Fruit fly (Drosophila melanogaster): ENCODE results near the gene CG4004.

CG4004 gene

DNA sequence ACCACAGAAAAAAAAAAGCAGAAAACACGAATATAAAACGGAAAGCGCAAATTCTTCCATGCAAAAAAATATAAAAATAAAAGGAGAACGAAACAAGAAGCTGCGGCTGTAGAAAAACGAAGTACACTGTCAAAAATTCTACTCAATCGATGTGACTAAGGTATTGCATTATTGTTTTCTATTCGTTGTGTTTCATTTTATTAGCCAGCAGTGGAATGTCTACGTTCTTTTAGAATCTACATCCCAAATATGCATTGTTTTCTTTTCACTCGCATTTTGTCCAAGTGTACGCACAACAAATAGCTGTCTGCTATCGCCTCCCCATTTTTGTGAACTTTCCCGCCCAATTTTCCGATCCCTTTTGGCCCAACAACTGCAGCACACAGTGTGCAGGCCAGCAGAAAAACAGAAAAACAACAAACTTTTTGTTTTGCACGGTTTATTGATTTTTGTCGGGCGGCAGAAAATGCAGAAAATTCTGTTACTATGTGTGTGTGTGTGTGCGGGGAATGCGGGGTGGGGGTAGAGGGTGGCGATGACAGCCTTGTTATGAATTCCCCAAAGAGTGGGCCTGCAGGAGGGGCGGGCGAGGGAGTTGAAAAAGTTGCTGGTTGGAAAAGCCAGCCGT is 24.7 kb upstream of the CG4004 start:
- peak; percentile 71 for TF ChIP-seq D1 (tag; optimal IDR thresholded peaks at IDR 0.05)
- TF ChIP-seq Ets98B (GFP tag; IDR thresholded peaks at IDR 0.05), result peak; percentile 75
- TF ChIP-seq CG34367 (tag; optimal IDR thresholded peaks at IDR 0.05), result peak; percentile 86
- peak; percentile 80 for TF ChIP-seq gl (tag; optimal IDR thresholded peaks at IDR 0.05)
- TF ChIP-seq rn (GFP tag; IDR thresholded peaks at IDR 0.05), result peak; percentile 77
- TF ChIP-seq EcR (GFP tag; optimal IDR thresholded peaks at IDR 0.05), result no peak
- peak; percentile 93 for TF ChIP-seq CG4496 (GFP tag; IDR thresholded peaks at IDR 0.05)
- TF ChIP-seq CG15710 (tag; optimal IDR thresholded peaks at IDR 0.05), result peak; percentile 85
- peak; percentile 57 for TF ChIP-seq CG13204 (GFP tag; optimal IDR thresholded peaks at IDR 0.05)
- TF ChIP-seq CG9948 (tag; optimal IDR thresholded peaks at IDR 0.05), result peak; percentile 85
- peak; percentile 90 for TF ChIP-seq CG14655 (GFP tag; optimal IDR thresholded peaks at IDR 0.05)
- peak; percentile 89 for TF ChIP-seq CG8159 (tag; optimal IDR thresholded peaks at IDR 0.05)
- TF ChIP-seq CG8301 (tag; optimal IDR thresholded peaks at IDR 0.05), result peak; percentile 84
- peak; percentile 81 for TF ChIP-seq Pif1B (GFP tag; optimal IDR thresholded peaks at IDR 0.05)
- peak; percentile 68 for TF ChIP-seq CG32121 (GFP tag; IDR thresholded peaks at IDR 0.05)
- TF ChIP-seq fd96Ca (GFP tag; IDR thresholded peaks at IDR 0.05), result peak; percentile 90
- TF ChIP-seq CG17806 (tag; optimal IDR thresholded peaks at IDR 0.05), result peak; percentile 88
- peak; percentile 87 for TF ChIP-seq Pif1A (GFP tag; optimal IDR thresholded peaks at IDR 0.05)
- TF ChIP-seq CG12605 (GFP tag; IDR thresholded peaks at IDR 0.05), result peak; percentile 76
- TF ChIP-seq Snoo (tag; optimal IDR thresholded peaks at IDR 0.05), result peak; percentile 64
- TF ChIP-seq CG10348 (GFP tag; IDR thresholded peaks at IDR 0.05), result peak; percentile 37; the same call in 1 of the 2 replicates

DNA sequence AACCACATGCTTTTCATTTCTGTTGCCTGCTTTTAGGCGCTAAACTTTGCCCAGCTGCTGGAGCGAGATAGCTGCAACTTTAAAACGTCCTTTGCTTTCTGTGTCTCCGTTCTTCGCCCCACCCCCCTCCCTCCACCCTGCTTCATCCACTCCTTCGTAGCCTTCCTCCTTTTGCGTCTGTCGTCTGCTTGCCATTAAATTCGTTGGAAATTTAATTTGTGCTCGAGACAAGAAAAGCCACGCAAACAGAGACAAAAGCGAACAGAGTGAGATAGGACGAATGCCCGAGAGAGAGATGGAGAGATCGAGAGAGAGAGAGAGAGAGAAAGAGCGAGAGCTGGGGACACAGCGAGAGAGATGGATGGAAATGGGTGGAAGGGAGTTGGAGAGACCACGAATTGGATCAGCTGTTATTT is 24.1 kb upstream of the CG4004 start:
- TF ChIP-seq CG8159 (tag; optimal IDR thresholded peaks at IDR 0.05) (no peak), EcR (GFP tag; optimal IDR thresholded peaks at IDR 0.05) (peak; percentile 12)

DNA sequence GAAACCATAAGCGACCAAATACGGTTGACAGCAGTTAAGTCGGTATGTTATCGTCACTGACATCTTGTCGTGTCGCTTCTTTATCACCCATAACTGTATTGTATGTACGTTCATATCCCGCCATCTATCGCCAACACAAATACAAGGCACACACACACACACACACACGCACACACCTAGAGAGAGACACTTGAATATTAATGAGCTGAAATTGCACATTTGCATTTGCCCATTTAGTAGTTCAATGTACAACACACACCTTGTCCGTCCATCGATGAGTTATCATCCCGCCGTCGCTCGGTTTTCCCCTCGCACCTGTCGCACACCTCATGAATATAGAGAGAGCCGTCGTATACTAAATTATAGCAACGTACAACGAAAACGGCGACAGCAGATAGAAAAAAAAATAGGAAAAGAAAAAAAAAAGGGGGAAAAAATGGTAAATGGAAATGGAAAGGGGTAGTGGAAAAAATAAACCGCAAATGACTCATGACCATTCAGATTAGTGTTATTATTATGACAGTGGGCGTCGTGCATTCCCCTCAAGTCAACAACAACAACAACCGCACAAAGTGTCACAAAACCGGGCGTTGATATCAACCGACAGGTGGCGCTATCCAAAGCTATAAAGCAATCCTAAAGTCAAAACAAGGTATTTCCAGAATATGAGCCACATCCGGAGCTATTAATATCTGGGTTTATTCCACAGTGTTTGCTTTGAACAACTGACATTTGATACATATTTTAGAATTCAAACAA is 22.7 kb upstream of the CG4004 start:
- no peak for TF ChIP-seq EcR (GFP tag; optimal IDR thresholded peaks at IDR 0.05)
- no peak for TF ChIP-seq gl (tag; optimal IDR thresholded peaks at IDR 0.05)
- TF ChIP-seq Snoo (tag; optimal IDR thresholded peaks at IDR 0.05), result no peak
- no peak for TF ChIP-seq CG4496 (GFP tag; IDR thresholded peaks at IDR 0.05)
- no peak for TF ChIP-seq CG17806 (tag; optimal IDR thresholded peaks at IDR 0.05)
- peak; percentile 6; the same call in 1 of the 2 replicates for TF ChIP-seq Ets98B (GFP tag; IDR thresholded peaks at IDR 0.05)
- no peak for TF ChIP-seq D1 (tag; optimal IDR thresholded peaks at IDR 0.05)

DNA sequence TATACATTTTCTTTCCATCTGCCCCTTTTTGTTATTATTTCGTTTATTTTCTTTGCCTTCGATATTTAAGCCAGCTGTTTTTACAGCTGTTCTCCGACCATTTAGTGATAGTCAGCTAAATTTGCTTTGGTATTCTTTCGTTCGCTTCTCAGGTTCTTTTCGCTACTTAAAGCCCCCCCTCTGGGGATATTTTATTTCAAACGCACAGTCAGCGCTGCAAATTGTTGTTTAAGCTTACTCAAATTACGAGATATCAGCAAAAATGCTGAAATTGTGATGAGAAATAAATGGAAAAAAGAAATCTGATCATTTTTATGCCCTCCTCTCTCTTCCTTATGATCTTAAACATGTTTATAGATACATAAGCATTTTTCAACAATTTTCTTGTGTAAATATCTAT is 22.0 kb upstream of the CG4004 start:
- TF ChIP-seq CG15710 (tag; optimal IDR thresholded peaks at IDR 0.05) (no peak), CG8159 (tag; optimal IDR thresholded peaks at IDR 0.05) (no peak), CG34367 (tag; optimal IDR thresholded peaks at IDR 0.05) (no peak), CG32121 (GFP tag; IDR thresholded peaks at IDR 0.05) (no peak), fd96Ca (GFP tag; IDR thresholded peaks at IDR 0.05) (no peak), CG8301 (tag; optimal IDR thresholded peaks at IDR 0.05) (no peak), rn (GFP tag; IDR thresholded peaks at IDR 0.05) (no peak), CG17806 (tag; optimal IDR thresholded peaks at IDR 0.05) (no peak), CG14655 (GFP tag; optimal IDR thresholded peaks at IDR 0.05) (no peak), CG12605 (GFP tag; IDR thresholded peaks at IDR 0.05) (no peak), CG13204 (GFP tag; optimal IDR thresholded peaks at IDR 0.05) (no peak), CG4496 (GFP tag; IDR thresholded peaks at IDR 0.05) (no peak), Ets98B (GFP tag; IDR thresholded peaks at IDR 0.05) (no peak), CG10348 (GFP tag; IDR thresholded peaks at IDR 0.05) (no peak)

DNA sequence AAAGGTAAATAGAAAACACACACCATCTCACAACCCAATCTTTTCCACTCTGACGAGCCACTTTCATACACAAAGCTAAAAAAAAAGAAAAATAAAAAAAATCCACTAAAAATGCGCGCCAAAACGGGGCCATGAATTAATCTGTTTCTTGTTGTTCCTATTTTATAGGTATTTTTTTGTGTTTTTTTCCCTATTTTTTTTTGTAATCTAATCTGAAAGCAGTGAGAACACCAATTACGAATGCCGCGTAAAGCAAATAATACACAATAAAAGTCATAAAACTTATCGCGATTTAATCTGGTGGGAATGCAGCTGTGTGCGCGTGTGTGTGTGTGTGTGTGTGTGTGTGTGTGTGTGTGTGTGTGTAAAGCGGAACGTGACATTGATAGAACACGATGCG is 20.7 kb upstream of the CG4004 start:
- TF ChIP-seq fd96Ca (GFP tag; IDR thresholded peaks at IDR 0.05) (no peak), Pif1A (GFP tag; optimal IDR thresholded peaks at IDR 0.05) (no peak), Ets98B (GFP tag; IDR thresholded peaks at IDR 0.05) (0 out of 2 replicates have a peak, but pooled peaks have one; percentile 8), CG32121 (GFP tag; IDR thresholded peaks at IDR 0.05) (peak; percentile 47; the same call in 1 of the 2 replicates), EcR (GFP tag; optimal IDR thresholded peaks at IDR 0.05) (no peak), CG17806 (tag; optimal IDR thresholded peaks at IDR 0.05) (no peak), CG4496 (GFP tag; IDR thresholded peaks at IDR 0.05) (0 out of 3 replicates have a peak, but pooled peaks have one; percentile 40), CG14655 (GFP tag; optimal IDR thresholded peaks at IDR 0.05) (peak; percentile 14), D1 (tag; optimal IDR thresholded peaks at IDR 0.05) (no peak), CG34367 (tag; optimal IDR thresholded peaks at IDR 0.05) (no peak), CG9948 (tag; optimal IDR thresholded peaks at IDR 0.05) (no peak), CG15710 (tag; optimal IDR thresholded peaks at IDR 0.05) (no peak), gl (tag; optimal IDR thresholded peaks at IDR 0.05) (no peak), CG8301 (tag; optimal IDR thresholded peaks at IDR 0.05) (no peak), CG13204 (GFP tag; optimal IDR thresholded peaks at IDR 0.05) (no peak)

Data from whole organism, pupa.